Worm (Caenorhabditis elegans) whole organism, L3 larva: ENCODE measurements around the gene ant-1.4.

ENCODE experiments used
- ceh-16 ChIP-seq: sonication (generic microtip); optimal IDR thresholded peaks from 2 replicates; lab custom pipeline; 2017; ENCODE audit warnings: missing biosample characterization, missing genetic modification characterization
- ceh-9 ChIP-seq: sonication (generic microtip); optimal IDR thresholded peaks from 2 replicates; lab custom pipeline; 2018; ENCODE audit warnings: missing biosample characterization, missing genetic modification characterization
- eor-1 ChIP-seq, 2 experiments: fragments of 150-350 bp; optimal IDR thresholded peaks; 2 replicates each; lab custom pipeline; 2014 to 2018; ENCODE audit warnings: missing biosample characterization in 2 of 2, missing genetic modification characterization in 2 of 2
- hmg-11 ChIP-seq: sonication (generic microtip); optimal IDR thresholded peaks from 2 replicates; lab custom pipeline; 2016; ENCODE audit warnings: missing genetic modification characterization, missing compliant biosample characterization
- jun-1 ChIP-seq: fragments of 150-350 bp; optimal IDR thresholded peaks from 2 replicates; lab custom pipeline; 2014; ENCODE audit warnings: missing biosample characterization, missing genetic modification reagents, missing genetic modification characterization
- nhr-25 ChIP-seq: sonication (generic microtip); optimal IDR thresholded peaks from 2 replicates; lab custom pipeline; 2017; ENCODE audit warnings: missing biosample characterization, missing genetic modification characterization
- nhr-28 ChIP-seq: fragments of 150-350 bp; optimal IDR thresholded peaks from 2 replicates; lab custom pipeline; 2014; ENCODE audit warnings: missing biosample characterization, missing genetic modification characterization
- nhr-43 ChIP-seq: sonication (generic microtip); optimal IDR thresholded peaks from 2 replicates; lab custom pipeline; 2016; ENCODE audit warnings: mild to moderate bottlenecking, missing genetic modification characterization, missing compliant biosample characterization; ENCODE audit not compliant: poor library complexity, severe bottlenecking
- pqm-1 ChIP-seq: fragments of 150-350 bp; optimal IDR thresholded peaks from 2 replicates; lab custom pipeline; 2017; ENCODE audit warnings: missing biosample characterization, missing genetic modification characterization, inconsistent platforms
- zag-1 ChIP-seq: fragments of 150-350 bp; optimal IDR thresholded peaks from 2 replicates; lab custom pipeline; 2014; ENCODE audit warnings: missing biosample characterization, missing genetic modification characterization

The ant-1.4 gene

DNA sequence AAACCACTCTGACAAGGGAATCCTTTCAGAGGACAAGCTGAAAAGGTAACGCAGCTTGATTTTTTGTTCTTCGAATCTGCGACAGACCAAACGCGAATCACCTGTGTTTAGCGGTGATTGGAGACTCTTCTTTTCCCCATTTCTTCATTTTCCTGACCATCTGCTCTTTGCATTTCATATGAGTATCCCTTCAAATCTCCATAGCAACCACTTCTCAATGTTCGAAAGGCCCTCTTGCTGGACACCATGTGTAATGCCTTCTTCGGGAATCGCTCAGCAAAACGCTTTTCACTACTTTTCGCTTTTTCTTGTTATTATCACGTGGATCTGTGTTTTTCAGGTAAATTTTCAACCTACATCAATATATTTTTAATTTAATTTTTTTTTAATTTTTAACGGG lies 33.6 kb downstream of the ant-1.4 start, which contains the start of the genes T26A8.3 and tmem-231:
T26A8.3 (minus strand) TSS at position 101 of the 400 bp plus-strand sequence.
tmem-231 (plus strand) TSS at position 249 of the 400 bp plus-strand sequence.
- TF ChIP-seq ceh-9 (tag; lab: Kevin White, UChicago) (no peak), nhr-43 (tag; lab: Kevin White, UChicago) (no peak), hmg-11 (no peak), nhr-28 (tag; lab: Kevin White, UChicago) (no peak)

- TF ChIP-seq jun-1 (tag; lab: Kevin White, UChicago) = no peak
- no peak for TF ChIP-seq pqm-1 (tag; lab: Kevin White, UChicago)
- no peak for TF ChIP-seq eor-1 (tag; optimal IDR thresholded peaks at IDR 0.05; lab: Kevin White, UChicago)
- no peak for TF ChIP-seq zag-1 (tag; lab: Kevin White, UChicago)
- TF ChIP-seq ceh-16 = no peak
- no peak for TF ChIP-seq nhr-25 (tag; lab: Kevin White, UChicago)
- no peak for TF ChIP-seq nhr-43 (tag; lab: Kevin White, UChicago)
Observed at ce11 chrIV:8420961-8421360, 39.1 kb downstream of the ant-1.4 start, which contains the start of gene M116.5. Gene M116.5 (minus strand): TSS chrIV:8421061.
